Fruit fly (Drosophila melanogaster) Kc167 (cell line): ENCODE data around the gene ergic53.

Experiments
- Sin3A ChIP-seq: fragments of >200 bp; optimal IDR thresholded peaks from 2 replicates; lab custom pipeline; 2018; ENCODE audit warnings: missing external identifiers
- h ChIP-seq: fragments of >200 bp; optimal IDR thresholded peaks from 3 replicates; lab custom pipeline; 2018; ENCODE audit warnings: missing external identifiers
- psq ChIP-seq: fragments of >200 bp; optimal IDR thresholded peaks from 2 replicates; lab custom pipeline; 2017; ENCODE audit warnings: missing external identifiers

dm6 chr3L:8542213-8542612 is 7.4 kb downstream of the ergic53 start:
- TF ChIP-seq h (lab: Kevin White, UChicago) (no peak), psq (lab: Kevin White, UChicago) (no peak), Sin3A (lab: Kevin White, UChicago) (no peak)
